Worm (Caenorhabditis elegans) whole organism, late embryonic: ENCODE results near the gene cpg-18.

Source experiments
- ceh-14 ChIP-seq: sonication (generic microtip); optimal IDR thresholded peaks from 2 replicates; lab custom pipeline; 2016; ENCODE audit warnings: missing genotype, missing genetic modification characterization, missing compliant biosample characterization
- ceh-19 ChIP-seq: fragments of 200-800 bp; sonication (Bioruptor generic); optimal IDR thresholded peaks from 2 replicates; lab custom pipeline; 2018; ENCODE audit warnings: mild to moderate bottlenecking, missing genetic modification characterization, missing compliant biosample characterization
- ceh-2 ChIP-seq: sonication (generic microtip); optimal IDR thresholded peaks from 2 replicates; lab custom pipeline; 2016; ENCODE audit warnings: missing genotype, missing genetic modification characterization, missing compliant biosample characterization
- che-1 ChIP-seq: sonication (generic microtip); optimal IDR thresholded peaks from 2 replicates; lab custom pipeline; 2016; ENCODE audit warnings: mild to moderate bottlenecking, missing genetic modification characterization, missing compliant biosample characterization
- pat-9 ChIP-seq: fragments of 200-800 bp; sonication (Bioruptor generic); optimal IDR thresholded peaks from 2 replicates; lab custom pipeline; 2018; ENCODE audit warnings: mild to moderate bottlenecking, missing genetic modification characterization, moderate library complexity, missing compliant biosample characterization
- pha-4 ChIP-seq: fragments of 150-350 bp; optimal IDR thresholded peaks from 2 replicates; lab custom pipeline; 2018; ENCODE audit warnings: missing biosample characterization, missing genetic modification reagents, missing genetic modification characterization
- unc-86 ChIP-seq: sonication (generic microtip); optimal IDR thresholded peaks from 2 replicates; lab custom pipeline; 2016; ENCODE audit warnings: missing genetic modification characterization, missing compliant biosample characterization

- TF ChIP-seq unc-86 (no peak), ceh-19 (GFP tag; lab: Kevin White, UChicago) (no peak), ceh-14 (tag; lab: Kevin White, UChicago) (no peak), ceh-2 (tag; lab: Kevin White, UChicago) (no peak), pat-9 (tag; lab: Kevin White, UChicago) (no peak), che-1 (tag; lab: Kevin White, UChicago) (no peak), pha-4 (tag; lab: Kevin White, UChicago) (no peak)
These were observed 23.9 kb downstream of the cpg-18 start for ce11 chrIV:5758695-5759094.
